Worm (Caenorhabditis elegans): ENCODE measurements around the gene cox-6A.

Gene cox-6A

ce11 chrIII:5081573-5081823 is at the start of gene cox-6A:
TSS of gene cox-6A (plus strand) at chrIII:5081724.
- TF ChIP-seq C34B4.2 (tag; optimal IDR thresholded peaks at IDR 0.05) (no peak), dsc-1 (tag; optimal IDR thresholded peaks at IDR 0.05) (no peak), efl-1 (optimal IDR thresholded peaks at IDR 0.05) (no peak), efl-1 (GFP tag; optimal IDR thresholded peaks at IDR 0.05 in 1 of 2) (no peak), fos-1 (tag; optimal IDR thresholded peaks at IDR 0.05) (no peak)

ce11 chrIII:5036158-5036557 is 45.4 kb upstream of the cox-6A start, which contains the start of gene C45G9.6:
TSS of gene C45G9.6 (plus strand) at chrIII:5036458.
- TF ChIP-seq C04F5.9 (tag; optimal IDR thresholded peaks at IDR 0.05) (no peak), ceh-63 (GFP tag; optimal IDR thresholded peaks at IDR 0.05) (no peak), ztf-11 (tag; optimal IDR thresholded peaks at IDR 0.05) (no peak), nhr-77 (tag; optimal IDR thresholded peaks at IDR 0.05) (no peak), nhr-47 (tag; optimal IDR thresholded peaks at IDR 0.05) (no peak), tlp-1 (tag; optimal IDR thresholded peaks at IDR 0.05) (no peak), unc-130 (tag; optimal IDR thresholded peaks at IDR 0.05) (no peak), sup-37 (GFP tag; optimal IDR thresholded peaks at IDR 0.05) (no peak), ets-5 (GFP tag; IDR thresholded peaks at IDR 0.05) (no peak), nhr-237 (tag; optimal IDR thresholded peaks at IDR 0.05) (no peak), C34B4.2 (tag; optimal IDR thresholded peaks at IDR 0.05) (no peak), sox-4 (tag; optimal IDR thresholded peaks at IDR 0.05) (no peak), hlh-17 (GFP tag; optimal IDR thresholded peaks at IDR 0.05; ENCODE audit: borderline replicate concordance) (no peak), lin-13 (GFP tag; optimal IDR thresholded peaks at IDR 0.05) (no peak)

ce11 chrIII:5042112-5042511 is 39.4 kb upstream of the cox-6A start, which contains the start of gene nlp-43:
TSS of gene nlp-43 (plus strand) at chrIII:5042412.
- no peak for TF ChIP-seq ztf-4 (tag; optimal IDR thresholded peaks at IDR 0.05)
- no peak for TF ChIP-seq zag-1 (tag; optimal IDR thresholded peaks at IDR 0.05)
- no peak for TF ChIP-seq ceh-63 (GFP tag; optimal IDR thresholded peaks at IDR 0.05)
- no peak for TF ChIP-seq elt-2 (tag; optimal IDR thresholded peaks at IDR 0.05)
- TF ChIP-seq dpl-1 (GFP tag; optimal IDR thresholded peaks at IDR 0.05): no peak
- no peak for TF ChIP-seq hpl-2 (GFP tag; optimal IDR thresholded peaks at IDR 0.05)
- no peak for TF ChIP-seq ets-5 (GFP tag; IDR thresholded peaks at IDR 0.05)
- no peak for TF ChIP-seq F16B12.6 (tag; optimal IDR thresholded peaks at IDR 0.05)
- no peak for TF ChIP-seq pag-3 (tag; optimal IDR thresholded peaks at IDR 0.05; ENCODE audit: borderline replicate concordance, insufficient read depth)
- no peak for TF ChIP-seq nhr-71 (tag; optimal IDR thresholded peaks at IDR 0.05)
- TF ChIP-seq swsn-7 (tag; optimal IDR thresholded peaks at IDR 0.05): no peak
- no peak for TF ChIP-seq egl-27 (tag; optimal IDR thresholded peaks at IDR 0.05)
- no peak for TF ChIP-seq snpc-4 (tag; optimal IDR thresholded peaks at IDR 0.05)

ce11 chrIII:5044709-5045108 is 36.8 kb upstream of the cox-6A start, which contains the start of gene C45G9.14:
TSS of gene C45G9.14 (plus strand) at chrIII:5045009.
- no peak for TF ChIP-seq efl-1 (optimal IDR thresholded peaks at IDR 0.05)
- peak in 1 of 2 experiments; percentile 47 for TF ChIP-seq efl-1 (GFP tag; optimal IDR thresholded peaks at IDR 0.05 in 1 of 2)
- peak; percentile 6 for TF ChIP-seq ceh-63 (GFP tag; optimal IDR thresholded peaks at IDR 0.05)
- TF ChIP-seq lin-13 (GFP tag; optimal IDR thresholded peaks at IDR 0.05): no peak
- no peak for TF ChIP-seq pag-3 (tag; optimal IDR thresholded peaks at IDR 0.05; ENCODE audit: borderline replicate concordance, insufficient read depth)
- TF ChIP-seq fkh-8 (tag; optimal IDR thresholded peaks at IDR 0.05): no peak
- no peak for TF ChIP-seq aha-1 (tag; optimal IDR thresholded peaks at IDR 0.05)
- no peak for TF ChIP-seq mdl-1 (tag; optimal IDR thresholded peaks at IDR 0.05)
- no peak for TF ChIP-seq nhr-77 (tag; optimal IDR thresholded peaks at IDR 0.05)
- no peak for TF ChIP-seq ceh-88 (GFP tag; IDR thresholded peaks at IDR 0.05)
- no peak for TF ChIP-seq fkh-10 (GFP tag; optimal IDR thresholded peaks at IDR 0.05)
- no peak for TF ChIP-seq aly-2 (tag; optimal IDR thresholded peaks at IDR 0.05)
- TF ChIP-seq ceh-82 (tag; optimal IDR thresholded peaks at IDR 0.05): no peak
- no peak for TF ChIP-seq hlh-4 (tag; optimal IDR thresholded peaks at IDR 0.05)
- no peak for TF ChIP-seq nhr-28 (tag; optimal IDR thresholded peaks at IDR 0.05)
- TF ChIP-seq nhr-85 (tag): no peak

All from whole organism, L1 larva.